Fruit fly (Drosophila melanogaster): ENCODE data around the gene Mvl.

- TF ChIP-seq CG8478 (optimal IDR thresholded peaks at IDR 0.05) (no peak), CTCF (optimal IDR thresholded peaks at IDR 0.05) (no peak)
Observed at dm6 chr3R:21025508-21025907, 35.1 kb downstream of the Mvl start.
